Worm (Caenorhabditis elegans) whole organism, early embryonic: ENCODE results near the gene F11C7.2.

Experiments used
- B0310.2 ChIP-seq: sonication (generic microtip); optimal IDR thresholded peaks from 2 replicates; lab custom pipeline; 2016; ENCODE audit warnings: mild to moderate bottlenecking, missing genetic modification characterization, missing compliant biosample characterization
- F13C5.2 ChIP-seq: sonication (generic microtip); optimal IDR thresholded peaks from 2 replicates; lab custom pipeline; 2017; ENCODE audit warnings: mild to moderate bottlenecking, missing genetic modification characterization, inconsistent platforms, missing compliant biosample characterization
- aly-1 ChIP-seq: sonication (generic microtip); optimal IDR thresholded peaks from 2 replicates; lab custom pipeline; 2016; ENCODE audit warnings: missing genetic modification characterization, missing compliant biosample characterization
- ama-1 ChIP-seq: fragments of 150-350 bp; optimal IDR thresholded peaks from 2 replicates; lab custom pipeline; 2014
- ceh-13 ChIP-seq: fragments of 200-800 bp; sonication (Bioruptor generic); optimal IDR thresholded peaks from 2 replicates; lab custom pipeline; 2018; ENCODE audit warnings: mild to moderate bottlenecking, missing genetic modification characterization, missing compliant biosample characterization
- ceh-36 ChIP-seq: sonication (generic microtip); optimal IDR thresholded peaks from 2 replicates; lab custom pipeline; 2016; ENCODE audit warnings: missing genetic modification characterization, inconsistent platforms, missing compliant biosample characterization
- ets-7 ChIP-seq: sonication (generic microtip); optimal IDR thresholded peaks from 2 replicates; lab custom pipeline; 2016; ENCODE audit warnings: missing genotype, missing genetic modification characterization, missing compliant biosample characterization
- flt-1 ChIP-seq: fragments of 200-800 bp; sonication (Bioruptor generic); IDR thresholded peaks from 2 replicates; pipeline ENCODE4 v1.3.6; 2022; ENCODE audit warnings: missing genetic modification characterization, missing compliant biosample characterization
- hmbx-1 ChIP-seq: sonication (generic microtip); optimal IDR thresholded peaks from 2 replicates; lab custom pipeline; 2016; ENCODE audit warnings: mild to moderate bottlenecking, missing genetic modification characterization, missing compliant biosample characterization
- hmg-4 ChIP-seq: fragments of 200-800 bp; sonication (Bioruptor generic); optimal IDR thresholded peaks from 2 replicates; lab custom pipeline; 2018; ENCODE audit warnings: mild to moderate bottlenecking, missing genetic modification characterization, missing compliant biosample characterization
- hnd-1 ChIP-seq: sonication (generic microtip); optimal IDR thresholded peaks from 2 replicates; lab custom pipeline; 2016; ENCODE audit warnings: missing genetic modification characterization, missing compliant biosample characterization
- pes-1 ChIP-seq: fragments of 200-800 bp; sonication (Bioruptor generic); IDR thresholded peaks from 2 replicates; pipeline ENCODE4 v1.3.6; 2022; ENCODE audit warnings: missing genetic modification reagents, missing genetic modification characterization, missing compliant biosample characterization
- scrt-1 ChIP-seq: fragments of 200-800 bp; sonication (Bioruptor generic); IDR thresholded peaks from 2 replicates; pipeline ENCODE4 v1.3.6; 2022; ENCODE audit warnings: missing genetic modification characterization, missing compliant biosample characterization
- sea-1 ChIP-seq: fragments of 200-800 bp; sonication (Bioruptor generic); conservative IDR thresholded peaks from 2 replicates; pipeline ENCODE4 v1.3.6; 2022; ENCODE audit warnings: missing genetic modification characterization, missing compliant biosample characterization
- tbx-11 ChIP-seq: fragments of 200-800 bp; sonication (Bioruptor generic); IDR thresholded peaks from 2 replicates; pipeline ENCODE4 v1.3.6; 2022; ENCODE audit warnings: missing genetic modification characterization, missing compliant biosample characterization
- tbx-37 ChIP-seq: fragments of 200-800 bp; sonication (Bioruptor generic); conservative IDR thresholded peaks from 2 replicates; pipeline ENCODE4 v1.3.6; 2022; ENCODE audit warnings: missing genetic modification reagents, missing genetic modification characterization, missing compliant biosample characterization
- tra-4 ChIP-seq: sonication (generic microtip); optimal IDR thresholded peaks from 2 replicates; lab custom pipeline; 2017; ENCODE audit warnings: missing genetic modification characterization, missing compliant biosample characterization

F11C7.2 gene

DNA sequence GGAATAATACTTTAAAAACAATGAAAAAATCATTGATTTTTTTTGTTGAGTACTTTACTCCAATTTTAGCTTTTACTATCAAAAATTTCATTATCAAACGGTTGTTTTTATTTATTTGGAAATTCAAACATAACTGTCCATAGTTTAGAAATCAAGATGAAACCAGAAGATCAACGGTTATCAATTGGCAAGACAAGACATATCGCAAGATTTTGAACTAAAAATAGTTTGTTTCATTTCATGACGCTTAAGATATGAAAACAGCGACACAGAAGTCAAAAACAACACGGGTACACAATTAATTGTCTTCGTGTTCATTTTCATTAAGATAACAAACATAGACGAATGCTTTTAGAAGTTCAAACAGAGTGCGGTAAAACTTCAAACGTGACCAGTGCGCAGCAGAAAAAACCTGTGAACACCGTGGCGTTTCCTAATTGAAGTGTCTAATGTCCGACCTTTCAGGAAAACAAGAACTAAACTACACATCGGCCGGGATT lies 20.9 kb downstream of the F11C7.2 start:
- TF ChIP-seq tra-4 (no peak), B0310.2 (tag; lab: Kevin White, UChicago) (no peak), ama-1 (lab: Kevin White, UChicago) (no peak), F13C5.2 (tag; lab: Kevin White, UChicago) (no peak), tbx-37 (GFP tag; lab: Robert Waterston, UW) (no peak)

DNA sequence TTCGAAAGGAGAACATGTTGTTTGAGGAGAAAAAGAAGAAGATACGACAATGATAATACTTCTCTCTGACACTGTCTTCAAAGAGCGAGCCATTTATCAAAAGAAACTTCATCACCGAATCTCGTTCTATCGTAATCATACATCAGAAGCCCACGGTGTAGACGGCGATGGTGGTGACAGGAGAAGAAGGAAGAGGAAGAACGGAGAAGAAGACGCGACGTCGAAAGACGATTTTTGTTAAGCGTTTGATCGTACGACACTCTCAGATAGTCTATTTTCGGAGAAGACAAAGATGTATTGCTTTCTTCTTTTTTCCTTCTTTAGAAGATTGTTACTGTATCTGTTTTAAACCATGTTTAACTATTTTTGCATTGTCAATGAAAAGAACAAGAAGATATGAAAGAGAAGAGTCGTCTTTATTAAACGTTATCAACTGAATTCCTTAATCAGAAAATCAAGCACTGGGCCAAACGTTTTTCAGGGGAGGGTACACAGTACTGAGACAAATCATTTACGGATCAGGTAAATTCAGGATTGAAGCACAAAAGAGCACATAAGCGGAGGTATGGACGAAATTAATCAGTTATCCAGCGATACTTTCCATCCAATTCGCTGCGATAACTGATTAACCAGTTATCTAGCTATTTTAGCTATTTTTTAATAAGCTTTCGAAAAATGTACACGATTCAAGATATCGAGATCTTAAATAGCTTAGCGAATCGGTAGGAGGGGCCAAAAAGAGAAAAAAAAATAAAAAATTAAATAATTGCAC lies 23.4 kb downstream of the F11C7.2 start:
- TF ChIP-seq tbx-37 (GFP tag; lab: Robert Waterston, UW) (no peak), ceh-36 (tag; lab: Kevin White, UChicago) (no peak), B0310.2 (tag; lab: Kevin White, UChicago) (no peak), ceh-13 (GFP tag; lab: Kevin White, UChicago) (no peak), flt-1 (no peak), tbx-11 (GFP tag; lab: Robert Waterston, UW) (no peak), scrt-1 (no peak)

DNA sequence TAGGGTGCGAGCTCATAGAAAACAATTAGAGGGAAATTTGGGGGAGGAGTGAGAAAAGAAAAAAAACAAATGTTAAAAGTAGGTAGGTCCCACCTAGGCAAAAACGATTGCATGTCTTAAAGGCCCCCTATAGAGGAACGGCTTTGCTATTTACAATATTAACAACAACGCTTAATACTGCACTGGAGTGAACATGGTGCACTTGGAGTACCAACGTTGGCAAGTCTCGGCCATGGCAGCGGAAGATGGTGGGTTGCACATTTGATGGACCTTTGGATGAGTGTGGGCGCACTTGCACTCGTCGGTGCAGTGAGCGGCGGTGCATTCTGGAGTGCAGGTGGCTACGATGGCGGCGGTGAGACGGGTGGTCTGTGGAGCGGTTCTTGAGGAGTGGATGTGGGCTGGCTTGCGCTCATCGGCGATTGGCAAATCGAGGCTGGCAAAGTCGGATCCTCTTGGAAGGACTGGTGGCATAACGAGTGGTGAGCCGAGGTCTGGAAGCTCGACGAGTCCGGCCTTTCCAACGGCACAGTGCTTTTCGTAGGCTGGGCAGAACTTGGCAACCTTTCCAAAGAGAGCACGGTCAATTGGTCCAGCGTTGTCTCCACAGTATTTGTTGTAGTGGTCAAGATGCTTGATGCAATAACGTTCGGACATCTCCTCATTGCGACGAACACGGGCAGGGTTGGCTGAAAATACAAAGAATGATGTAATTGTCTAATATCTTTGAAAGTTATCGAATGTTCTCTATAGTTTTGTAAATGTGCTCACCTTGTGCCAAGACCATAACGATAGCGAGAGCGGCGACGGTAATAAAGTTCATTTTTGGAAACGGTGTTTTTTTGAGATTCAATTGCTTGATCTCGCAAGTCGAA lies 24.2 kb downstream of the F11C7.2 start:
- no peak for TF ChIP-seq F13C5.2 (tag; lab: Kevin White, UChicago)

ce11 chrX:17421532-17422078 lies 25.0 kb downstream of the F11C7.2 start, which contains the start of gene osm-11:
Gene osm-11 (minus strand): TSS chrX:17421582.
- no peak for TF ChIP-seq ceh-13 (GFP tag; lab: Kevin White, UChicago)

DNA sequence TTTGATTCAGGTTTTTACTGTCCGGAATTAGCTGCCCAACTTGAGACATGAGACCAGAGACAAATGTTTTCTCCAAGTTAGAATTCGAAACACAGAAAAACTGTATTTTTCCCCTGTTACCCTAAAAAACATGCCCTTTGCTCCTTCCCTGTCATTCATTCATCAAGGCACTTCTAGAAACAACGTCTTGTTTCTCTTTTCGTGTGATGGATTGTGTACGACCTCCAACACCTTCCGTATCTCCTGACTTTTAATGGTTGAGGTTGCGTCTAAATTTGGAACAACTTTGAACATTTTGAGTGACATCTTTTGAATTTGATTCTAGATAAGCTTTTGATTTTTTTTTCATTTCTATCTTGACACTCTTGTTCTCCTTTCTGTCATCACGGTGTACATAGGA lies 26.0 kb downstream of the F11C7.2 start:
- TF ChIP-seq ceh-36 (tag; lab: Kevin White, UChicago) (no peak), scrt-1 (no peak), hmg-4 (GFP tag; lab: Kevin White, UChicago) (no peak), aly-1 (tag; lab: Kevin White, UChicago) (no peak), F13C5.2 (tag; lab: Kevin White, UChicago) (no peak), hnd-1 (no peak), pes-1 (GFP tag; lab: Robert Waterston, UW) (no peak), hmbx-1 (tag; lab: Kevin White, UChicago) (no peak), tra-4 (no peak), ama-1 (lab: Kevin White, UChicago) (no peak), tbx-37 (GFP tag; lab: Robert Waterston, UW) (no peak), ets-7 (tag; lab: Kevin White, UChicago) (no peak), sea-1 (GFP tag; lab: Robert Waterston, UW) (no peak)

ce11 chrX:17423894-17424594 lies 27.4 kb downstream of the F11C7.2 start:
- TF ChIP-seq tbx-11 (GFP tag; lab: Robert Waterston, UW) = no peak
- TF ChIP-seq aly-1 (tag; lab: Kevin White, UChicago) = no peak
- no peak for TF ChIP-seq B0310.2 (tag; lab: Kevin White, UChicago)
- TF ChIP-seq sea-1 (GFP tag; lab: Robert Waterston, UW) = no peak
- no peak for TF ChIP-seq pes-1 (GFP tag; lab: Robert Waterston, UW)
- TF ChIP-seq ama-1 (lab: Kevin White, UChicago) = no peak
- TF ChIP-seq ets-7 (tag; lab: Kevin White, UChicago) = no peak
- no peak for TF ChIP-seq ceh-13 (GFP tag; lab: Kevin White, UChicago)
- no peak for TF ChIP-seq ceh-36 (tag; lab: Kevin White, UChicago)
- TF ChIP-seq hmbx-1 (tag; lab: Kevin White, UChicago) = no peak
- no peak for TF ChIP-seq F13C5.2 (tag; lab: Kevin White, UChicago)
- no peak for TF ChIP-seq hnd-1
- no peak for TF ChIP-seq scrt-1
- no peak for TF ChIP-seq tbx-37 (GFP tag; lab: Robert Waterston, UW)
- no peak for TF ChIP-seq flt-1
- TF ChIP-seq tra-4 = no peak
- no peak for TF ChIP-seq hmg-4 (GFP tag; lab: Kevin White, UChicago)

ce11 chrX:17424595-17424913 lies 27.9 kb downstream of the F11C7.2 start:
- no peak for TF ChIP-seq tbx-11 (GFP tag; lab: Robert Waterston, UW)
- TF ChIP-seq ceh-36 (tag; lab: Kevin White, UChicago) = no peak
- TF ChIP-seq tra-4 = no peak
- TF ChIP-seq hmg-4 (GFP tag; lab: Kevin White, UChicago) = no peak
- no peak for TF ChIP-seq tbx-37 (GFP tag; lab: Robert Waterston, UW)
- TF ChIP-seq flt-1 = no peak
- TF ChIP-seq ama-1 (lab: Kevin White, UChicago) = no peak
- no peak for TF ChIP-seq hnd-1
- TF ChIP-seq B0310.2 (tag; lab: Kevin White, UChicago) = no peak
- no peak for TF ChIP-seq pes-1 (GFP tag; lab: Robert Waterston, UW)
- no peak for TF ChIP-seq scrt-1
- no peak for TF ChIP-seq hmbx-1 (tag; lab: Kevin White, UChicago)
- TF ChIP-seq ets-7 (tag; lab: Kevin White, UChicago) = no peak
- no peak for TF ChIP-seq ceh-13 (GFP tag; lab: Kevin White, UChicago)
- no peak for TF ChIP-seq F13C5.2 (tag; lab: Kevin White, UChicago)
- no peak for TF ChIP-seq sea-1 (GFP tag; lab: Robert Waterston, UW)
- TF ChIP-seq aly-1 (tag; lab: Kevin White, UChicago) = no peak
